Worm (Caenorhabditis elegans): ENCODE measurements around the gene ZC53.2.

ZC53.2 gene

ce11 chrX:1924138-1924537 lies at the start of gene ZC53.2:
TSS of gene ZC53.2 (minus strand) at chrX:1924238.
- TF ChIP-seq spr-3 (GFP tag; optimal IDR thresholded peaks at IDR 0.05) (no peak), zag-1 (tag; optimal IDR thresholded peaks at IDR 0.05) (no peak), T26A8.4 (GFP tag; IDR thresholded peaks at IDR 0.05) (no peak), unc-62 (GFP tag; optimal IDR thresholded peaks at IDR 0.05 in 1 of 2) (no peak), unc-62 (tag; optimal IDR thresholded peaks at IDR 0.05) (no peak), nhr-25 (tag; optimal IDR thresholded peaks at IDR 0.05; ENCODE audit: borderline replicate concordance, insufficient read depth) (no peak), mxl-2 (GFP tag; conservative IDR thresholded peaks at IDR 0.05) (no peak), mep-1 (tag; optimal IDR thresholded peaks at IDR 0.05) (no peak), madf-5 (GFP tag; IDR thresholded peaks at IDR 0.05) (no peak), dmd-9 (GFP tag; IDR thresholded peaks at IDR 0.05) (no peak), Y105C5A.15 (GFP tag; IDR thresholded peaks at IDR 0.05) (no peak), pqm-1 (tag; optimal IDR thresholded peaks at IDR 0.05) (no peak), daf-8 (GFP tag; IDR thresholded peaks at IDR 0.05) (no peak), rbr-2 (tag; optimal IDR thresholded peaks at IDR 0.05) (no peak), nhr-42 (GFP tag; IDR thresholded peaks at IDR 0.05) (no peak), snpc-4 (tag; optimal IDR thresholded peaks at IDR 0.05) (no peak), pha-4 (GFP tag; IDR thresholded peaks at IDR 0.05) (no peak), pha-4 (tag; optimal IDR thresholded peaks at IDR 0.05) (no peak), F26F4.8 (GFP tag; conservative IDR thresholded peaks at IDR 0.05) (no peak), hlh-30 (tag; optimal IDR thresholded peaks at IDR 0.05; ENCODE audit: insufficient read depth) (no peak), mdl-1 (tag; optimal IDR thresholded peaks at IDR 0.05) (no peak)

- TF ChIP-seq daf-16 (GFP tag; optimal IDR thresholded peaks at IDR 0.05) (no peak), daf-16 (tag; optimal IDR thresholded peaks at IDR 0.05) (no peak), zfp-3 (GFP tag; conservative IDR thresholded peaks at IDR 0.05) (no peak)
Measured at ce11 chrX:1972766-1973165, 48.7 kb upstream of the ZC53.2 start.

DNA sequence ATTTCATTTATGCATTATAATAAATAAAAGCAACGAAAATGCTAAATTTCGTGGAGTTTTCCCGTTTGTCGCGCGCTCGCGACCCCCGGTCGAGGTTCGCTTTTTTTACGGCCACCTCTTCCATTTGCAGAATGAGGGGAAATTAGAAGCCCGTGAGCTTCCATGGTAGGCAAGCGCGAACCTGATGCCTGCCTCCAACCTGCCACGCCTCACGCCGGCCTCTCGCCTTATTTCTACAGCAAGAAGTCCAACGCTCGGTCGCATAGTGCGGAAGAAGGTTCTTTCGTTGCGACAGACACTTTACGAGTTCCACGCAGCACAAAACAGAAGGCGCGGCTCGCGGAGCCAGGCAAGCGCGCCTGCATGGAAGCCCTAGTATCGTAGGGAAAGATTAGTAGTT lies 47.6 kb upstream of the ZC53.2 start:
- no peak for TF ChIP-seq zip-2 (tag; optimal IDR thresholded peaks at IDR 0.05)
- peak; percentile 73; the same call in 1 of the 2 replicates for TF ChIP-seq set-16 (GFP tag; IDR thresholded peaks at IDR 0.05)

- TF ChIP-seq nhr-42 (GFP tag; IDR thresholded peaks at IDR 0.05) (no peak), aha-1 (tag) (peak; percentile 84)
Measured at ce11 chrX:1969575-1969974, 45.5 kb upstream of the ZC53.2 start, which contains the start of gene str-79. TSS of gene str-79 (plus strand) at chrX:1969875.

DNA sequence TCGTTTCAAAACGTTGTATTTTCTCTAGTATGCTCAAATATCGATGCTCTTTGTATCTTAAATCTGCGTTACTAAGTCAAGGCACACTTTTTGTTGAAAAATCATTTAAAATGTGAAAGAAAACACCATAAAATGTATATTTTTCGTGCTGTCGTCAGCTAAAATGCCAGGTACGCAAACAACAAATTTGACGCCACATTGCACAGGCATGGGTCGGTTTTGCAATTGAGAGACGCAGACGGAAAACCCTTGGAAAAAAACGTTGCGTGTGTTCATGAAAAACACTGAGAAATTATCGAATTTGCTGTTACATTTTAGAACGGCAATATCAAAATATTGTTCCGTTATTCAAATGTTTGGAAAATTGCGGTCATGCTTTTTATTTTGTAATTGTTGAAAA lies 40.8 kb upstream of the ZC53.2 start:
- no peak for TF ChIP-seq zag-1 (tag; optimal IDR thresholded peaks at IDR 0.05)
- peak; percentile 6 for TF ChIP-seq nhr-6 (tag; optimal IDR thresholded peaks at IDR 0.05)
- TF ChIP-seq hlh-30 (tag; optimal IDR thresholded peaks at IDR 0.05; ENCODE audit: insufficient read depth): peak; percentile 55
- TF ChIP-seq dmd-8 (GFP tag; IDR thresholded peaks at IDR 0.05): no peak
- no peak for TF ChIP-seq mxl-3 (GFP tag; optimal IDR thresholded peaks at IDR 0.05)
- TF ChIP-seq dpl-1 (GFP tag; optimal IDR thresholded peaks at IDR 0.05): peak; percentile 50
- no peak for TF ChIP-seq nhr-42 (GFP tag; IDR thresholded peaks at IDR 0.05)
- TF ChIP-seq nhr-28 (tag; optimal IDR thresholded peaks at IDR 0.05): peak; percentile 14
- TF ChIP-seq duxl-1 (tag; optimal IDR thresholded peaks at IDR 0.05; ENCODE audit: poor library complexity): peak; percentile 95
- TF ChIP-seq fkh-10 (GFP tag; optimal IDR thresholded peaks at IDR 0.05): no peak
- no peak for TF ChIP-seq Y48G9A.11 (GFP tag; IDR thresholded peaks at IDR 0.05)
- no peak for TF ChIP-seq Y5F2A.4 (GFP tag; optimal IDR thresholded peaks at IDR 0.05)
- TF ChIP-seq hmg-1.1 (GFP tag; IDR thresholded peaks at IDR 0.05): peak; percentile 68
- no peak for TF ChIP-seq madf-9 (GFP tag; conservative IDR thresholded peaks at IDR 0.05)
- no peak for TF ChIP-seq arid-1 (GFP tag; conservative IDR thresholded peaks at IDR 0.05)
- no peak for TF ChIP-seq lin-38 (GFP tag; IDR thresholded peaks at IDR 0.05)
- TF ChIP-seq rbr-2 (tag; optimal IDR thresholded peaks at IDR 0.05): peak; percentile 1
- peak in 1 of 2 experiments; percentile 37 for TF ChIP-seq mdl-1 (tag; optimal IDR thresholded peaks at IDR 0.05)
- TF ChIP-seq ceh-82 (tag; optimal IDR thresholded peaks at IDR 0.05): no peak
- peak; percentile 93 for TF ChIP-seq aha-1 (tag)
